Worm (Caenorhabditis elegans) whole organism, L1 larva: ENCODE measurements around the gene pfas-1.

Experiments used
- C04F5.9 ChIP-seq: sonication (generic microtip); optimal IDR thresholded peaks from 2 replicates; lab custom pipeline; 2016; ENCODE audit warnings: missing genetic modification characterization, missing compliant biosample characterization
- C34B4.2 ChIP-seq: sonication (generic microtip); optimal IDR thresholded peaks from 2 replicates; lab custom pipeline; 2017; ENCODE audit warnings: mild to moderate bottlenecking, missing genetic modification characterization, missing compliant biosample characterization
- F16B12.6 ChIP-seq: fragments of 150-350 bp; optimal IDR thresholded peaks from 2 replicates; lab custom pipeline; 2014; ENCODE audit warnings: missing biosample characterization, missing genetic modification characterization
- aha-1 ChIP-seq: fragments of 150-350 bp; optimal IDR thresholded peaks from 2 replicates; lab custom pipeline; 2014; ENCODE audit warnings: missing biosample characterization, missing genetic modification characterization
- alr-1 ChIP-seq: fragments of 200-800 bp; sonication (Bioruptor generic); optimal IDR thresholded peaks from 2 replicates; lab custom pipeline; 2018; ENCODE audit warnings: borderline replicate concordance, mild to moderate bottlenecking, missing genetic modification characterization, missing compliant biosample characterization
- aly-2 ChIP-seq: fragments of 150-350 bp; optimal IDR thresholded peaks from 2 replicates; lab custom pipeline; 2014; ENCODE audit warnings: missing biosample characterization, missing genetic modification characterization
- blmp-1 ChIP-seq: fragments of 150-350 bp; optimal IDR thresholded peaks from 2 replicates; lab custom pipeline; 2014; ENCODE audit warnings: missing biosample characterization, missing genetic modification characterization
- ceh-8 ChIP-seq: fragments of 200-800 bp; sonication (Bioruptor generic); optimal IDR thresholded peaks from 2 replicates; lab custom pipeline; 2018; ENCODE audit warnings: mild to moderate bottlenecking, missing genetic modification characterization, moderate library complexity, missing compliant biosample characterization
- ceh-82 ChIP-seq, 3 experiments: fragments of 150-350 bp in 1 of 3; sonication (generic microtip) in 2 of 3; optimal IDR thresholded peaks; 2 replicates each; lab custom pipeline; 2014 to 2017; ENCODE audit warnings: missing biosample characterization in 3 of 3, missing genetic modification characterization in 3 of 3
- ceh-90 ChIP-seq: sonication (generic microtip); optimal IDR thresholded peaks from 2 replicates; lab custom pipeline; 2016; ENCODE audit warnings: missing genetic modification characterization, missing compliant biosample characterization
- dpl-1 ChIP-seq, 3 experiments: fragments of 150-350 bp in 2 of 3; sonication (generic microtip) in 1 of 3; optimal IDR thresholded peaks; 2 replicates each; lab custom pipeline; 2014 to 2017; ENCODE audit warnings: missing biosample characterization in 3 of 3, missing genetic modification characterization in 3 of 3, missing genetic modification reagents in 3 of 3
- dsc-1 ChIP-seq: sonication (generic microtip); optimal IDR thresholded peaks from 2 replicates; lab custom pipeline; 2016; ENCODE audit warnings: mild to moderate bottlenecking, missing genetic modification characterization, missing compliant biosample characterization
- efl-1 ChIP-seq, 4 experiments: fragments of 150-350 bp; optimal IDR thresholded peaks in 3 of 4; peaks in 1 of 4; 1 replicate in 1 of 4; 2 replicates in 3 of 4; lab custom pipeline; 2014; ENCODE audit warnings: missing biosample characterization in 2 of 4, missing genetic modification characterization in 2 of 4, missing genetic modification reagents in 2 of 4
- egl-13 ChIP-seq: sonication (generic microtip); optimal IDR thresholded peaks from 2 replicates; lab custom pipeline; 2016; ENCODE audit warnings: missing genotype, missing genetic modification reagents, missing genetic modification characterization, missing compliant biosample characterization
- egl-27 ChIP-seq, 2 experiments: fragments of 150-350 bp in 1 of 2; sonication (generic microtip); optimal IDR thresholded peaks; 3 replicates each; lab custom pipeline; 2017 to 2018; ENCODE audit warnings: missing biosample characterization in 2 of 2, missing genetic modification characterization in 2 of 2, missing genetic modification reagents in 2 of 2
- elt-2 ChIP-seq: sonication (generic microtip); optimal IDR thresholded peaks from 2 replicates; lab custom pipeline; 2016; ENCODE audit warnings: missing genetic modification characterization, mild to moderate bottlenecking, inconsistent platforms, missing compliant biosample characterization, missing genetic modification reagents
- ets-5 ChIP-seq: fragments of 200-800 bp; sonication (Bioruptor generic); IDR thresholded peaks from 2 replicates; pipeline ENCODE4 v1.3.6; 2022; ENCODE audit warnings: missing genetic modification characterization, missing compliant biosample characterization
- fkh-8 ChIP-seq: sonication (generic microtip); optimal IDR thresholded peaks from 2 replicates; lab custom pipeline; 2016; ENCODE audit warnings: mild to moderate bottlenecking, missing genetic modification characterization, missing compliant biosample characterization
- fos-1 ChIP-seq: fragments of 150-350 bp; optimal IDR thresholded peaks from 2 replicates; lab custom pipeline; 2014; ENCODE audit warnings: missing biosample characterization, missing genetic modification characterization
- grh-1 ChIP-seq: fragments of 200-800 bp; sonication (Bioruptor generic); IDR thresholded peaks from 2 replicates; pipeline ENCODE4 v1.3.6; 2022; ENCODE audit warnings: missing genetic modification reagents, missing genetic modification characterization, missing compliant biosample characterization
- hpl-2 ChIP-seq: fragments of 150-350 bp; optimal IDR thresholded peaks from 2 replicates; lab custom pipeline; 2014; ENCODE audit warnings: missing biosample characterization, missing genetic modification reagents, missing genetic modification characterization
- lin-14 ChIP-seq: fragments of 200-800 bp; sonication (Bioruptor generic); optimal IDR thresholded peaks from 2 replicates; lab custom pipeline; 2018; ENCODE audit warnings: mild to moderate bottlenecking, missing genetic modification characterization, moderate library complexity, missing compliant biosample characterization
- lin-15B ChIP-seq: fragments of 150-350 bp; sonication (generic microtip); optimal IDR thresholded peaks from 3 replicates; lab custom pipeline; 2014; ENCODE audit warnings: missing biosample characterization, missing genetic modification characterization
- lin-35 ChIP-seq, 2 experiments: fragments of 150-350 bp; optimal IDR thresholded peaks; 2 replicates each; lab custom pipeline; 2014; ENCODE audit warnings: missing biosample characterization in 2 of 2, missing genetic modification characterization in 2 of 2, missing genetic modification reagents in 2 of 2
- lir-3 ChIP-seq: sonication (generic microtip); optimal IDR thresholded peaks from 2 replicates; lab custom pipeline; 2016; ENCODE audit warnings: mild to moderate bottlenecking, missing genetic modification characterization, moderate library complexity, missing compliant biosample characterization; ENCODE audit not compliant: poor library complexity
- nhr-11 ChIP-seq: fragments of 150-350 bp; optimal IDR thresholded peaks from 2 replicates; lab custom pipeline; 2014; ENCODE audit warnings: missing biosample characterization, missing genetic modification characterization
- nhr-19 ChIP-seq: fragments of 200-800 bp; sonication (Bioruptor generic); conservative IDR thresholded peaks from 2 replicates; pipeline ENCODE4 v1.3.6; 2022; ENCODE audit warnings: missing genetic modification characterization, missing compliant biosample characterization
- nhr-71 ChIP-seq: sonication (generic microtip); optimal IDR thresholded peaks from 2 replicates; lab custom pipeline; 2016; ENCODE audit warnings: mild to moderate bottlenecking, missing genetic modification characterization, moderate library complexity, missing compliant biosample characterization
- nhr-76 ChIP-seq: sonication (generic microtip); optimal IDR thresholded peaks from 2 replicates; lab custom pipeline; 2017; ENCODE audit warnings: missing biosample characterization, missing genetic modification characterization
- nhr-77 ChIP-seq: fragments of 150-350 bp; optimal IDR thresholded peaks from 2 replicates; lab custom pipeline; 2014; ENCODE audit warnings: missing biosample characterization, missing genetic modification characterization
- nhr-90 ChIP-seq: sonication (generic microtip); optimal IDR thresholded peaks from 2 replicates; lab custom pipeline; 2016; ENCODE audit warnings: mild to moderate bottlenecking, missing genetic modification characterization, missing compliant biosample characterization; ENCODE audit not compliant: poor library complexity
- pax-3 ChIP-seq: fragments of 200-800 bp; sonication (Bioruptor generic); optimal IDR thresholded peaks from 2 replicates; lab custom pipeline; 2018; ENCODE audit warnings: mild to moderate bottlenecking, missing genetic modification characterization, moderate library complexity, missing compliant biosample characterization
- rnt-1 ChIP-seq: sonication (generic microtip); optimal IDR thresholded peaks from 2 replicates; lab custom pipeline; 2016; ENCODE audit warnings: mild to moderate bottlenecking, missing genetic modification characterization, moderate library complexity, missing compliant biosample characterization
- sptf-1 ChIP-seq: fragments of 150-350 bp; optimal IDR thresholded peaks from 2 replicates; lab custom pipeline; 2014; ENCODE audit warnings: missing biosample characterization, missing genetic modification characterization
- sup-37 ChIP-seq: fragments of 200-800 bp; sonication (Bioruptor generic); optimal IDR thresholded peaks from 2 replicates; lab custom pipeline; 2018; ENCODE audit warnings: mild to moderate bottlenecking, missing genetic modification characterization, missing compliant biosample characterization
- tlp-1 ChIP-seq: fragments of 150-350 bp; optimal IDR thresholded peaks from 2 replicates; lab custom pipeline; 2014; ENCODE audit warnings: missing biosample characterization, missing genetic modification characterization
- unc-130 ChIP-seq: fragments of 150-350 bp; optimal IDR thresholded peaks from 2 replicates; lab custom pipeline; 2017; ENCODE audit warnings: missing biosample characterization, missing genetic modification characterization, inconsistent platforms
- unc-98 ChIP-seq: fragments of 200-800 bp; sonication (Bioruptor generic); IDR thresholded peaks from 2 replicates; pipeline ENCODE4 v1.3.6; 2022; ENCODE audit warnings: missing genetic modification characterization, missing compliant biosample characterization
- xbp-1 ChIP-seq: sonication (generic microtip); optimal IDR thresholded peaks from 2 replicates; lab custom pipeline; 2016; ENCODE audit warnings: missing genetic modification characterization, missing compliant biosample characterization
- zag-1 ChIP-seq: fragments of 150-350 bp; optimal IDR thresholded peaks from 2 replicates; lab custom pipeline; 2014; ENCODE audit warnings: missing biosample characterization, missing genetic modification characterization
- ztf-4 ChIP-seq: fragments of 150-350 bp; optimal IDR thresholded peaks from 2 replicates; lab custom pipeline; 2014; ENCODE audit warnings: missing biosample characterization, missing genetic modification characterization

pfas-1 gene

DNA sequence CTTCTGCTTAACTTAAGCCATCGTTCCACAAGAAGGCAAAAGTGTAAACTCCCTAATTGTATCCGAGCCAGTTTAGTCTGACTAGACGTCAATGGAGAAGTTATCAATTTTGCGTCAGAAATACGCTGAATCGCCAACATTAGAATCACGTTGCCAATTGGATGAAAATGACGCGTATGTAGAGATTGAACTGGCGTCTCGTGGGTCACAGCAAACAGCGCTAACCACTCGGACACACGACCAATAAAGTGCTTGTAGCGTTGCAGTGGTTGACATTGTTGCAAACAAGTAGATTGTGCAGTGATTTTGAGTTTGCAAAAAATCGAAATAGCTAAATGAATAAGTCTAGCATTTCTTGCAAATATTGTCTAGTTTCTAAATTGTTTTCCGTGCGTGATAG, 46.5 kb upstream of the pfas-1 start (continued):
- TF ChIP-seq lin-14 (peak; percentile 64), tlp-1 (tag; lab: Kevin White, UChicago) (no peak), nhr-11 (tag; lab: Kevin White, UChicago) (no peak), hpl-2 (GFP tag; lab: Kevin White, UChicago) (peak; percentile 25), C04F5.9 (tag; lab: Kevin White, UChicago) (peak; percentile 46), egl-27 (tag; optimal IDR thresholded peaks at IDR 0.05; lab: Kevin White, UChicago) (no peak), aha-1 (tag; lab: Kevin White, UChicago) (no peak), fkh-8 (tag; lab: Kevin White, UChicago) (peak; percentile 20), dpl-1 (GFP tag; optimal IDR thresholded peaks at IDR 0.05; lab: Kevin White, UChicago) (peak; percentile 40 to 62 (median 58)), ceh-90 (tag; lab: Kevin White, UChicago) (peak; percentile 3), xbp-1 (tag; lab: Kevin White, UChicago) (peak; percentile 61), aly-2 (tag; lab: Kevin White, UChicago) (peak; percentile 24), nhr-90 (peak; percentile 85), fos-1 (peak; percentile 34), sptf-1 (tag; lab: Kevin White, UChicago) (no peak), nhr-71 (tag; lab: Kevin White, UChicago) (peak; percentile 82), ceh-8 (GFP tag; lab: Kevin White, UChicago) (no peak), grh-1 (0 out of 2 replicates have a peak, but pooled peaks have one; percentile 38), ceh-82 (tag; optimal IDR thresholded peaks at IDR 0.05; lab: Kevin White, UChicago) (peak; percentile 20 to 64 (median 61)), ets-5 (GFP tag; lab: Robert Waterston, UW) (no peak), C34B4.2 (tag; lab: Kevin White, UChicago) (no peak), unc-130 (tag; lab: Kevin White, UChicago) (peak; percentile 76), dsc-1 (tag; lab: Kevin White, UChicago) (peak; percentile 73), rnt-1 (tag; lab: Kevin White, UChicago) (peak; percentile 83), unc-98 (GFP tag; lab: Robert Waterston, UW) (no peak), F16B12.6 (tag; lab: Kevin White, UChicago) (no peak), elt-2 (tag; lab: Kevin White, UChicago) (peak; percentile 71), nhr-76 (no peak), lir-3 (tag; lab: Kevin White, UChicago) (no peak), blmp-1 (tag; lab: Kevin White, UChicago) (peak; percentile 14), lin-15B (no peak), zag-1 (tag; lab: Kevin White, UChicago) (no peak), lin-35 (GFP tag; optimal IDR thresholded peaks at IDR 0.05; lab: Kevin White, UChicago) (peak; percentile 41 to 86), efl-1 (optimal IDR thresholded peaks at IDR 0.05; lab: Kevin White, UChicago) (peak; percentile 50 to 72), efl-1 (GFP tag; optimal IDR thresholded peaks at IDR 0.05 in 1 of 2; lab: Kevin White, UChicago) (peak; percentile 32 to 97), nhr-77 (tag; lab: Kevin White, UChicago) (peak; percentile 66)

DNA sequence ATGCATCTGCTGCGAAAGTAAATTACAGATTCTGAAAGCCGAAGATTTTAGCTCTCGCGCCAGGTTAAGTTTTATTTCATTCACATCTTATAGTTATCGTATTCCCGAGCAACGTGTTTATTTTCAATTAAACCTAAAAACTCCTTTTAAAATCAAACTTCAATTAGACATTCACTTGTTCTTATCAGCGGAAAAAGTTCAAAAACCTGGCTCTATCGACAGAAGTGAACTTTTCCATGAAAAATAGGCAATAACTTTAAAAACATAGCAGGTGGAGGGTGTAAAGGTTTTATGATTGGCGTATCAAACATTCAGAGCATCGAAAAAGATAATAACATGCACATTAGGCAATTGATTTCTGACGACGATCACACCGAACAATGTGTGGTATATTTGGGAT, 45.9 kb upstream of the pfas-1 start, which contains the start of gene ppat-1:
TSS of gene ppat-1 (plus strand) at position 316 of the 400 bp plus-strand sequence.
- TF ChIP-seq pax-3 (tag; lab: Kevin White, UChicago) (no peak), nhr-19 (no peak), ceh-8 (GFP tag; lab: Kevin White, UChicago) (peak; percentile 2), lin-35 (GFP tag; optimal IDR thresholded peaks at IDR 0.05; lab: Kevin White, UChicago) (no peak)

DNA sequence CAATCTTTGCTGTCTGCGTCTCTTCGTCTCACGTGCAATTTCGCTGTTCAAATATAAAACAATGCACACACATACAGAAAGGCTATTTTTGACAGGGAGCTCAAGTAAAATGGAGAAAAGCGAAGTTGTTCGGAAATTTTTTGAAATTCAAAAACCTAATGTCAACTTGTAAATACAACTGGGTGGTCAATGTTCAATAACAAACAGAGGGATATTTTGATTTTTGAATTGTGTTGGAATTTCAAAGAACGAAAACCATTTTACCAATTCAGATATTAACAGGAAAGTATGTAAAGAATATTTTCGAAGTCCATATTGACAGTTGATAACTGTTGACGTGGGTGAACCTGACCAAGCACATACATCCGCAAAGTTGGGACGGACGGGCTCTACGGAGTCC, 45.2 kb upstream of the pfas-1 start, which contains the start of gene tag-243:
TSS of gene tag-243 (minus strand) at position 101 of the 400 bp plus-strand sequence.
- peak; percentile 7 for TF ChIP-seq rnt-1 (tag; lab: Kevin White, UChicago)
- TF ChIP-seq grh-1: no peak
- no peak for TF ChIP-seq egl-13 (tag; lab: Kevin White, UChicago)
- peak; percentile 5 for TF ChIP-seq nhr-71 (tag; lab: Kevin White, UChicago)
- no peak for TF ChIP-seq ztf-4 (tag; lab: Kevin White, UChicago)
- TF ChIP-seq alr-1 (tag; lab: Kevin White, UChicago): no peak
- TF ChIP-seq sup-37 (GFP tag; lab: Kevin White, UChicago): no peak
